Worm (Caenorhabditis elegans): Measurements from ENCODE around the gene F56D6.9.

ce11 chrIV:3866018-3866417, 26.1 kb upstream of the F56D6.9 start:
- TF ChIP-seq ahr-1 (tag; optimal IDR thresholded peaks at IDR 0.05), result no peak
- no peak for TF ChIP-seq madf-2 (tag; optimal IDR thresholded peaks at IDR 0.05)
- TF ChIP-seq unc-86 (tag; optimal IDR thresholded peaks at IDR 0.05), result no peak
- TF ChIP-seq pha-4 (tag; optimal IDR thresholded peaks at IDR 0.05), result no peak
- no peak for TF ChIP-seq hlh-13 (GFP tag; optimal IDR thresholded peaks at IDR 0.05)
- no peak for TF ChIP-seq ama-1 (optimal IDR thresholded peaks at IDR 0.05)
- TF ChIP-seq tbx-2 (tag; optimal IDR thresholded peaks at IDR 0.05), result no peak
- no peak for TF ChIP-seq ceh-14 (tag; optimal IDR thresholded peaks at IDR 0.05)
- no peak for TF ChIP-seq pag-3 (tag; optimal IDR thresholded peaks at IDR 0.05; ENCODE audit: borderline replicate concordance)
- no peak for TF ChIP-seq gmeb-2 (tag; optimal IDR thresholded peaks at IDR 0.05)
- no peak for TF ChIP-seq ttx-3 (tag; optimal IDR thresholded peaks at IDR 0.05)
- no peak for TF ChIP-seq elt-2 (tag; optimal IDR thresholded peaks at IDR 0.05)
- no peak for TF ChIP-seq che-1 (tag; optimal IDR thresholded peaks at IDR 0.05)
- no peak for TF ChIP-seq lin-11 (tag; optimal IDR thresholded peaks at IDR 0.05)
